Worm (Caenorhabditis elegans): ENCODE data around the gene str-45.

The str-45 gene

ce11 chrV:15186259-15186927 is 27.6 kb downstream of the str-45 start, which contains the start of gene Y75B12B.3 (continued):
- 0 out of 2 replicates have a peak, but pooled peaks have one; percentile 5 for TF ChIP-seq Y95B8A.8 (GFP tag; IDR thresholded peaks at IDR 0.05)
- TF ChIP-seq ztf-18 (tag; optimal IDR thresholded peaks at IDR 0.05), result peak; percentile 54
- TF ChIP-seq Y79H2A.3 (GFP tag; conservative IDR thresholded peaks at IDR 0.05), result 0 out of 2 replicates have a peak, but pooled peaks have one; percentile 32
- TF ChIP-seq nfyb-1 (GFP tag; IDR thresholded peaks at IDR 0.05), result 0 out of 2 replicates have a peak, but pooled peaks have one; percentile 9
- TF ChIP-seq pbrm-1 (GFP tag; IDR thresholded peaks at IDR 0.05), result 0 out of 2 replicates have a peak, but pooled peaks have one; percentile 52
- TF ChIP-seq nfya-2 (GFP tag; IDR thresholded peaks at IDR 0.05), result no peak
- TF ChIP-seq lin-26 (GFP tag; IDR thresholded peaks at IDR 0.05), result peak; percentile 77
- peak; percentile 41; the same call in 1 of the 2 replicates for TF ChIP-seq Y56A3A.18 (GFP tag; IDR thresholded peaks at IDR 0.05)
- peak; percentile 18; the same call in 1 of the 2 replicates for TF ChIP-seq egrh-3 (GFP tag; IDR thresholded peaks at IDR 0.05)
- TF ChIP-seq madf-6 (GFP tag; IDR thresholded peaks at IDR 0.05), result peak; percentile 73
- peak; percentile 27; the same call in 1 of the 2 replicates for TF ChIP-seq F39B2.1 (GFP tag; IDR thresholded peaks at IDR 0.05)
- 0 out of 2 replicates have a peak, but pooled peaks have one; percentile 56 for TF ChIP-seq ztf-25 (GFP tag; IDR thresholded peaks at IDR 0.05)
- no peak for TF ChIP-seq lin-35 (GFP tag; optimal IDR thresholded peaks at IDR 0.05)
- no peak for TF ChIP-seq zim-3 (tag; optimal IDR thresholded peaks at IDR 0.05)
- TF ChIP-seq chd-7 (tag; optimal IDR thresholded peaks at IDR 0.05), result no peak
- peak; percentile 73 for TF ChIP-seq ceh-79 (tag; optimal IDR thresholded peaks at IDR 0.05)
- TF ChIP-seq ama-1 (optimal IDR thresholded peaks at IDR 0.05), result peak; percentile 73
- TF ChIP-seq ama-1 (GFP tag; optimal IDR thresholded peaks at IDR 0.05), result peak in 1 of 2 experiments; percentile 9
- no peak for TF ChIP-seq F37B4.10 (GFP tag; IDR thresholded peaks at IDR 0.05)
- TF ChIP-seq snpc-4 (GFP tag; optimal IDR thresholded peaks at IDR 0.05), result peak; percentile 48
- peak in 2 of 4 experiments; percentile 0 to 37 for TF ChIP-seq snpc-4 (tag; optimal IDR thresholded peaks at IDR 0.05)
- TF ChIP-seq madf-8 (GFP tag; conservative IDR thresholded peaks at IDR 0.05), result peak; percentile 10; the same call in 1 of the 2 replicates
- peak; percentile 81 for TF ChIP-seq B0336.3 (GFP tag; IDR thresholded peaks at IDR 0.05)
- TF ChIP-seq Y53G8AR.9 (GFP tag; conservative IDR thresholded peaks at IDR 0.05), result peak; percentile 67; the same call in 1 of the 2 replicates
- TF ChIP-seq F49E8.2 (tag; optimal IDR thresholded peaks at IDR 0.05; ENCODE audit: insufficient read depth), result peak; percentile 84
- no peak for TF ChIP-seq cebp-1 (GFP tag; IDR thresholded peaks at IDR 0.05)
- peak; percentile 29 for TF ChIP-seq cebp-1 (tag; optimal IDR thresholded peaks at IDR 0.05)
- TF ChIP-seq attf-5 (GFP tag; optimal IDR thresholded peaks at IDR 0.05), result peak; percentile 48
- TF ChIP-seq zfh-2 (GFP tag; conservative IDR thresholded peaks at IDR 0.05), result peak; percentile 72
- 0 out of 2 replicates have a peak, but pooled peaks have one; percentile 27 for TF ChIP-seq C17E4.6 (GFP tag; IDR thresholded peaks at IDR 0.05)
- no peak for TF ChIP-seq pha-4 (tag; optimal IDR thresholded peaks at IDR 0.05)
- TF ChIP-seq nfya-1 (tag; optimal IDR thresholded peaks at IDR 0.05; ENCODE audit: borderline replicate concordance, insufficient read depth), result no peak
- peak; percentile 11 for TF ChIP-seq xnd-1 (tag; optimal IDR thresholded peaks at IDR 0.05)
- TF ChIP-seq hmg-1.2 (GFP tag; IDR thresholded peaks at IDR 0.05), result 0 out of 2 replicates have a peak, but pooled peaks have one; percentile 10
- peak; percentile 42 for TF ChIP-seq tbp1 (GFP tag; optimal IDR thresholded peaks at IDR 0.05)
- TF ChIP-seq mcd-1 (GFP tag; IDR thresholded peaks at IDR 0.05), result peak; percentile 51
- TF ChIP-seq him-1 (tag; optimal IDR thresholded peaks at IDR 0.05), result peak; percentile 57
- no peak for TF ChIP-seq F33H1.4 (GFP tag; IDR thresholded peaks at IDR 0.05)
- TF ChIP-seq dox-1 (GFP tag; IDR thresholded peaks at IDR 0.05), result peak; percentile 32; the same call in 1 of the 2 replicates
- no peak for TF ChIP-seq dpl-1 (GFP tag; optimal IDR thresholded peaks at IDR 0.05)
- peak; percentile 46 for TF ChIP-seq athp-1 (tag; optimal IDR thresholded peaks at IDR 0.05)
- TF ChIP-seq snpc-1.3 (tag; optimal IDR thresholded peaks at IDR 0.05; ENCODE audit: insufficient read depth), result peak; percentile 43
- TF ChIP-seq tlf-1 (GFP tag; optimal IDR thresholded peaks at IDR 0.05), result peak; percentile 51
- TF ChIP-seq ceh-100 (GFP tag; IDR thresholded peaks at IDR 0.05), result peak; percentile 47; the same call in 1 of the 2 replicates

Data from whole organism, young adult.